Fruit fly (Drosophila melanogaster): ENCODE data around the gene CG4678.

Gene CG4678

DNA sequence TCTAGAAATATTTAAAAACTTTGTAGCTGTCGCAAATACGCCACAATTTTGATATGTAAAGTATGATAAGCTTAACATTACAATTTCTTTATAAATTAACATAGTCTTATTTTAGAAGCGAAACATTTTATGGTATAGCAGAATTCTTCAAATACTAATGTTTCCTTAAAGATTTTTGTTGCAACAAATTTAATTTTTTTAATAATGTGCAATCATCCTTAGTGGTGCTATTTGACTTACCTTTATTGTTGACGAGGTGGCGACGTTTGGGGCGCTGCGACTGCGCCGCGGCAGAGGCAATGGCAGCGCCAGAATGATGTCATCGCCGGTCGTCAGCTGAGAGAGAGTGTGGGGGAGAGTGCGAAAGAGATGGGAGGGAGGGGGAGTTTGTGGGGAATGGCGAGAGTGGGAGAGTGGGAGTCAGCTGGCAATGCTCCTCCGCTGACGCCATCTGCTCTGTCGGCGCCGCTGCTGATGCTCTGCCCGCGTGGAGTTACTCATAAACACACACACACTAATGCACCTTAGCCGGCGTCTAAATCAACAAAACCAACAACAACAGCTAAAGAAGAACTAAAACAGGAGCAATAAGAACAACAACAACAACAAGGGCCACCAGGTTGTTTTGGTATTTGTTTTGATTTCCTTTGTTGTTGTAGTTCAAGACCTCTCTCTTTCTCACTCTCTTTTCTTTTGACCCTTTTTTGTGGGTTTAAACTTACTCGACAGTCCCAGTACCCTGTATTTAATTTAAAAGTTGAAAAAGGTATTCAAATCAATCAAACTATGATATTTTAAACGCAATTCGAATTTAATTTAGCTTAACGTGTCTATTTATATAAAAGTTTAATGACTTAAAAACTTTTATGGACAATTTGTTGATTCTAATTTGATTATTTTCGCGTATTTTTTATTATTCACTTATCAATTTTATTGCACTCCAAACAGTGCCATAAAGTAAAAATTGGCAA is 27.6 kb downstream of the CG4678 start (continued):
- TF ChIP-seq nerfin-1 (tag; optimal IDR thresholded peaks at IDR 0.05) (peak; percentile 1), schlank (tag; optimal IDR thresholded peaks at IDR 0.05) (peak; percentile 64), CG3407 (GFP tag; optimal IDR thresholded peaks at IDR 0.05) (peak; percentile 63), BEAF-32 (GFP tag; optimal IDR thresholded peaks at IDR 0.05) (no peak), yki (optimal IDR thresholded peaks at IDR 0.05) (no peak), D19B (GFP tag; optimal IDR thresholded peaks at IDR 0.05) (peak; percentile 72), otp (GFP tag; IDR thresholded peaks at IDR 0.05) (peak; percentile 36; the same call in 1 of the 3 replicates), ato (GFP tag; IDR thresholded peaks at IDR 0.05; ENCODE audit: partially characterized antibody) (no peak), cwo (GFP tag; optimal IDR thresholded peaks at IDR 0.05) (peak; percentile 24), nmo (GFP tag; optimal IDR thresholded peaks at IDR 0.05) (peak; percentile 91), HLH4C (GFP tag; IDR thresholded peaks at IDR 0.05; ENCODE audit: partially characterized antibody) (no peak), pan (optimal IDR thresholded peaks at IDR 0.05) (no peak), pan (GFP tag; optimal IDR thresholded peaks at IDR 0.05 in 1 of 2, IDR thresholded peaks at IDR 0.05 in 1 of 2) (peak in 1 of 2 experiments; percentile 53), CG14014 (GFP tag; IDR thresholded peaks at IDR 0.05) (no peak), CG4707 (GFP tag; optimal IDR thresholded peaks at IDR 0.05) (peak; percentile 54), chif (GFP tag; optimal IDR thresholded peaks at IDR 0.05) (peak; percentile 41 to 58), Fer2 (tag; optimal IDR thresholded peaks at IDR 0.05) (no peak), HmgD (GFP tag; optimal IDR thresholded peaks at IDR 0.05) (no peak), Nf-YB (GFP tag; optimal IDR thresholded peaks at IDR 0.05) (peak; percentile 66), luna (GFP tag; optimal IDR thresholded peaks at IDR 0.05) (no peak), CG14860 (GFP tag; IDR thresholded peaks at IDR 0.05; ENCODE audit: partially characterized antibody) (no peak), MTF-1 (GFP tag; optimal IDR thresholded peaks at IDR 0.05; ENCODE audit: borderline replicate concordance) (no peak), repo (GFP tag; optimal IDR thresholded peaks at IDR 0.05) (no peak), so (GFP tag; IDR thresholded peaks at IDR 0.05) (peak; percentile 68; the same call in 2 of the 3 replicates), Adf1 (GFP tag; IDR thresholded peaks at IDR 0.05) (peak; percentile 97), B-H1 (GFP tag; IDR thresholded peaks at IDR 0.05) (peak; percentile 54), D (optimal IDR thresholded peaks at IDR 0.05) (no peak), D (GFP tag; optimal IDR thresholded peaks at IDR 0.05) (peak; percentile 44), ind (GFP tag; optimal IDR thresholded peaks at IDR 0.05) (peak; percentile 34), Dbx (GFP tag; IDR thresholded peaks at IDR 0.05) (peak; percentile 40; the same call in 1 of the 3 replicates), zfh1 (GFP tag; IDR thresholded peaks at IDR 0.05) (peak; percentile 60; the same call in 1 of the 3 replicates), CG7786 (GFP tag; optimal IDR thresholded peaks at IDR 0.05) (peak; percentile 35), cato (GFP tag; optimal IDR thresholded peaks at IDR 0.05; ENCODE audit: borderline replicate concordance) (no peak), danr (GFP tag; IDR thresholded peaks at IDR 0.05) (no peak), Drgx (GFP tag; IDR thresholded peaks at IDR 0.05) (peak; percentile 61; the same call in 1 of the 2 replicates), CG8089 (GFP tag; optimal IDR thresholded peaks at IDR 0.05) (no peak), kah (GFP tag; optimal IDR thresholded peaks at IDR 0.05) (peak; percentile 30), cad (GFP tag; optimal IDR thresholded peaks at IDR 0.05) (no peak), Hr78 (GFP tag; optimal IDR thresholded peaks at IDR 0.05) (peak in 1 of 2 experiments; percentile 49), Dek (tag; optimal IDR thresholded peaks at IDR 0.05) (peak; percentile 76), Side (GFP tag; optimal IDR thresholded peaks at IDR 0.05) (peak; percentile 24), NFAT (GFP tag; IDR thresholded peaks at IDR 0.05) (0 out of 2 replicates have a peak, but pooled peaks have one; percentile 39), amos (GFP tag; IDR thresholded peaks at IDR 0.05; ENCODE audit: partially characterized antibody) (no peak; the same call in 1 of the 2 replicates), Six4 (GFP tag; optimal IDR thresholded peaks at IDR 0.05) (peak; percentile 8), CG2712 (tag; optimal IDR thresholded peaks at IDR 0.05) (peak; percentile 76), CG14050 (GFP tag; IDR thresholded peaks at IDR 0.05) (peak; percentile 67; the same call in 2 of the 3 replicates), slbo (GFP tag; IDR thresholded peaks at IDR 0.05) (peak; percentile 73), CG14667 (GFP tag; IDR thresholded peaks at IDR 0.05) (peak; percentile 34)
